Worm (Caenorhabditis elegans) whole organism, mixed stage, embryonic: ENCODE data around the gene aagr-1.

ENCODE experiments used
- M03D4.4 ChIP-seq: sonication (generic microtip); optimal IDR thresholded peaks from 2 replicates; lab custom pipeline; 2017; ENCODE audit warnings: mild to moderate bottlenecking, missing genetic modification characterization, missing compliant biosample characterization
- blmp-1 ChIP-seq: fragments of 150-350 bp; optimal IDR thresholded peaks from 2 replicates; lab custom pipeline; 2014; ENCODE audit warnings: missing biosample characterization, missing genetic modification characterization
- ceh-39 ChIP-seq: fragments of 150-350 bp; optimal IDR thresholded peaks from 2 replicates; lab custom pipeline; 2014; ENCODE audit warnings: missing biosample characterization, missing genetic modification characterization
- ceh-43 ChIP-seq: fragments of 200-800 bp; sonication (Bioruptor generic); optimal IDR thresholded peaks from 2 replicates; lab custom pipeline; 2018; ENCODE audit warnings: mild to moderate bottlenecking, missing genetic modification characterization, moderate library complexity, missing compliant biosample characterization
- ceh-83 ChIP-seq: fragments of 200-800 bp; sonication (Bioruptor generic); optimal IDR thresholded peaks from 2 replicates; lab custom pipeline; 2018; ENCODE audit warnings: mild to moderate bottlenecking, missing genetic modification characterization, missing compliant biosample characterization
- ces-1 ChIP-seq: fragments of 150-350 bp; optimal IDR thresholded peaks from 2 replicates; lab custom pipeline; 2014; ENCODE audit warnings: missing biosample characterization, missing genetic modification reagents, missing genetic modification characterization
- cnd-1 ChIP-seq: fragments of 200-800 bp; sonication (Bioruptor generic); optimal IDR thresholded peaks from 2 replicates; lab custom pipeline; 2018; ENCODE audit warnings: mild to moderate bottlenecking, missing genetic modification characterization, missing compliant biosample characterization
- drap-1 ChIP-seq: fragments of 200-800 bp; sonication (Bioruptor generic); optimal IDR thresholded peaks from 3 replicates; lab custom pipeline; 2018; ENCODE audit warnings: mild to moderate bottlenecking, missing genetic modification characterization, missing compliant biosample characterization
- elt-1 ChIP-seq: sonication (generic microtip); optimal IDR thresholded peaks from 2 replicates; lab custom pipeline; 2017; ENCODE audit warnings: missing genetic modification characterization, mild to moderate bottlenecking, missing compliant biosample characterization, antibody characterized with exemption, moderate library complexity, borderline replicate concordance; ENCODE audit not compliant: insufficient read depth
- elt-3 ChIP-seq: fragments of 150-350 bp; optimal IDR thresholded peaks from 2 replicates; lab custom pipeline; 2014; ENCODE audit warnings: missing biosample characterization, missing genetic modification characterization
- flh-1 ChIP-seq: fragments of 200-800 bp; sonication (Bioruptor generic); optimal IDR thresholded peaks from 2 replicates; lab custom pipeline; 2018; ENCODE audit warnings: mild to moderate bottlenecking, missing genetic modification characterization, moderate library complexity, missing compliant biosample characterization
- ham-2 ChIP-seq: fragments of 200-800 bp; sonication (Bioruptor generic); optimal IDR thresholded peaks from 2 replicates; lab custom pipeline; 2018; ENCODE audit warnings: mild to moderate bottlenecking, missing genetic modification characterization, missing compliant biosample characterization
- hlh-1 ChIP-seq: fragments of 150-350 bp; optimal IDR thresholded peaks from 2 replicates; lab custom pipeline; 2014; ENCODE audit warnings: missing biosample characterization, missing genetic modification reagents, missing genetic modification characterization
- lin-32 ChIP-seq: fragments of 200-800 bp; sonication (Bioruptor generic); optimal IDR thresholded peaks from 2 replicates; lab custom pipeline; 2018; ENCODE audit warnings: mild to moderate bottlenecking, missing genetic modification characterization, missing compliant biosample characterization
- lsy-2 ChIP-seq: fragments of 150-350 bp; optimal IDR thresholded peaks from 2 replicates; lab custom pipeline; 2014; ENCODE audit warnings: missing biosample characterization, missing genetic modification characterization
- mls-2 ChIP-seq: sonication (generic microtip); optimal IDR thresholded peaks from 2 replicates; lab custom pipeline; 2016; ENCODE audit warnings: mild to moderate bottlenecking, missing genetic modification characterization, moderate library complexity, missing compliant biosample characterization
- nhr-12 ChIP-seq: fragments of 150-350 bp; optimal IDR thresholded peaks from 2 replicates; lab custom pipeline; 2014; ENCODE audit warnings: missing biosample characterization, missing genetic modification characterization
- nhr-2 ChIP-seq: fragments of 150-350 bp; optimal IDR thresholded peaks from 2 replicates; lab custom pipeline; 2014; ENCODE audit warnings: missing biosample characterization, missing genetic modification characterization
- nhr-237 ChIP-seq: fragments of 150-350 bp; optimal IDR thresholded peaks from 2 replicates; lab custom pipeline; 2014; ENCODE audit warnings: missing biosample characterization, missing genetic modification characterization
- nhr-28 ChIP-seq: fragments of 150-350 bp; optimal IDR thresholded peaks from 2 replicates; lab custom pipeline; 2014; ENCODE audit warnings: missing biosample characterization, missing genetic modification characterization
- nhr-76 ChIP-seq: sonication (generic microtip); optimal IDR thresholded peaks from 2 replicates; lab custom pipeline; 2017; ENCODE audit warnings: missing biosample characterization, missing genetic modification characterization
- pha-4 ChIP-seq: fragments of 150-350 bp; optimal IDR thresholded peaks from 2 replicates; lab custom pipeline; 2018; ENCODE audit warnings: missing biosample characterization, missing genetic modification reagents, missing genetic modification characterization
- sem-2 ChIP-seq: fragments of 200-800 bp; sonication (Bioruptor generic); optimal IDR thresholded peaks from 2 replicates; lab custom pipeline; 2018; ENCODE audit warnings: mild to moderate bottlenecking, missing genetic modification characterization, missing compliant biosample characterization
- snpc-4 ChIP-seq: fragments of 150-350 bp; optimal IDR thresholded peaks from 2 replicates; lab custom pipeline; 2014; ENCODE audit warnings: missing biosample characterization, missing genetic modification characterization
- sptf-1 ChIP-seq: sonication (generic microtip); optimal IDR thresholded peaks from 2 replicates; lab custom pipeline; 2017; ENCODE audit warnings: mild to moderate bottlenecking, missing genetic modification characterization, moderate library complexity, missing compliant biosample characterization
- unc-62 ChIP-seq: fragments of 150-350 bp; optimal IDR thresholded peaks from 2 replicates; lab custom pipeline; 2014; ENCODE audit warnings: missing biosample characterization, missing genetic modification reagents, missing genetic modification characterization
- zip-8 ChIP-seq: fragments of 150-350 bp; optimal IDR thresholded peaks from 2 replicates; lab custom pipeline; 2014; ENCODE audit warnings: missing biosample characterization, missing genetic modification characterization
- ztf-11 ChIP-seq: fragments of 150-350 bp; optimal IDR thresholded peaks from 2 replicates; lab custom pipeline; 2014; ENCODE audit warnings: missing biosample characterization, missing genetic modification characterization

The aagr-1 gene

DNA sequence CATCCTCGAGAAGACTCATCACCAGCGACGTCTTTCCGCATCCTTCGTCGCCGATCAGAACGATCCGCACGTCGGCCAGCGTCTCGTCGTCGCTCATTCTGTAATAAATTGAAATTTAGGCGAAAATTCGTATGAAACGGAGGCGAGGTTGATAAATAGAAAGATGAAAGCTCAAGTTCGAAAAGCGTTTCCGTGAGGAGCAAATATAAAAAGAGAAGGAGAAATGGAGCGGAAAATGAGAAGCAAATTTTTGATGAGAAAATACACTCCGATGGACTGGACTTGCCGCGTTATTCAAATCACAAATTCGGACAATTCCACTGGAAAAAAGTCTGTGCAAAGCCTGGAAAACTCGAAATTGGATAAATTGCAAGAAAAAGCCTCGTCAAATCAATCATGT lies 27.8 kb downstream of the aagr-1 start, which contains the start of gene D2096.11:
TSS of gene D2096.11 (minus strand) at position 101 of the 400 bp plus-strand sequence.
- TF ChIP-seq lsy-2 (tag; lab: Kevin White, UChicago) (no peak), nhr-2 (tag; lab: Kevin White, UChicago) (no peak), ham-2 (GFP tag; lab: Kevin White, UChicago) (no peak), cnd-1 (tag; lab: Kevin White, UChicago) (no peak)
- TF ChIP-seq, all 35 proteins: peak for 0

DNA sequence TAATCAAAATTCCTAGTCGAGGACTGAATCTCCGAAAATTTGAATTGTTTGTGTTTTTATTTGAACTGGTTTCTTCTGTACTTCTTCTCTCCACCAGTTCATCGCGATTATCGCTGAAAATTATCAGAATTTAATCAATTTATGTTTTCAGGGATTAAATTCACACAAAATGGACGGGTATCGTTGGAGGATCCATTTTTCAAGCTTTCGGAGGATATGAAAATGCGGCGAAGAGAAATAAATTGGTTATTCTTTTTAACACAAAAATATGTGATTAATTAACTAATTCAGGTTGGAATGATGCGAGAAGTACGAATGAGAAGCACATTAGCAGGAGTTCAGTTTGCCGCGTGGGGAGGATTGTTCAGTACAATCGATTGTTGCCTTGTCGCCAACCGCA lies 30.0 kb downstream of the aagr-1 start, which contains the start of gene timm-17B.2:
TSS of gene timm-17B.2 (plus strand) at position 301 of the 400 bp plus-strand sequence.
- no peak for TF ChIP-seq pha-4 (tag; lab: Kevin White, UChicago)
- no peak for TF ChIP-seq lin-32
- TF ChIP-seq M03D4.4, result no peak
- TF ChIP-seq ceh-83 (GFP tag; lab: Kevin White, UChicago), result no peak
- TF ChIP-seq ztf-11, result no peak
- TF ChIP-seq nhr-237 (tag; lab: Kevin White, UChicago), result no peak
- no peak for TF ChIP-seq zip-8 (tag; lab: Kevin White, UChicago)
- no peak for TF ChIP-seq elt-3
- TF ChIP-seq unc-62 (GFP tag; lab: Kevin White, UChicago), result no peak
- TF ChIP-seq nhr-28, result no peak
- TF ChIP-seq ceh-39 (tag; lab: Kevin White, UChicago), result no peak

DNA sequence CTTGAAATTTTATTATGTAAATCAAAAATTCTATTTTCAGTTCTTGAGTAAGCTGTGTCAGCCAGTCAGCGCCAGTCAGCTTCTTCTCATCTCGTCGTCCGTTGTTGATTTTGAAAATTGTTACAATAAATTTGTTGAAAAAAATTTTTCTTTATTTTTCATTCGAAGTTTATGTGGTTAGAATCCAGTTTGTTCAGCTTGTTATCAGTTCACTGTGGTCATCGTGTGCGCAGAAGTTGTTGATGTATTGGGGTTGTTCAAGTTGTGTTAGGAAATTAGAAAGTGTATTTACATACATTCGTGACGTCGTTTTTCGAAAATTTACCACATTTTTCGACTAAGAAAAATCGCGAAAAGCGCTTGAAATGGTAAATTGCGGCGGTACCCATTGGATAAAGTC lies 31.5 kb downstream of the aagr-1 start:
- TF ChIP-seq lin-32 (no peak), cnd-1 (tag; lab: Kevin White, UChicago) (no peak), nhr-12 (tag; lab: Kevin White, UChicago) (no peak), lsy-2 (tag; lab: Kevin White, UChicago) (no peak), elt-1 (tag; lab: Kevin White, UChicago) (no peak), ceh-43 (GFP tag; lab: Kevin White, UChicago) (no peak), nhr-237 (tag; lab: Kevin White, UChicago) (no peak), ces-1 (GFP tag; lab: Kevin White, UChicago) (no peak), flh-1 (no peak), mls-2 (tag; lab: Kevin White, UChicago) (no peak), nhr-76 (tag; lab: Kevin White, UChicago) (no peak), drap-1 (GFP tag; lab: Kevin White, UChicago) (no peak)
- TF ChIP-seq, all 35 proteins: peak for 0

DNA sequence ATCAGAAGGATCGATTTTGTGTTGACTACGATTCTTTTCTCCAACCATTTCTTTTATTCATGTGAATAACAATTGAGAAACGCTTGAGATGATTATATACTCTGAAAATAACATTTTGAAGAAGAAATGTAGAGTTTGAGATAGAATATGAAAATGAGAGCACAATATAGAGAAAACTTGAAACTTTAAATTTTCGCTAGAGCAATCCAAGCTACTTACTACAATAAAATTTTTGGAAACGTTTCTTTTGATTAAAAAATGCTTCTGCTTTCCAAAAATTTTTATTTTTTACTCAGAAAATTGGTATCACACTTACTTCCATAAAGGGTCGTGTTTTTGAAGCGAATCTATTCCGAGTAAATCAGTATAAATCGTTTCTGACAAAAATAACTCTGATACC lies 54.6 kb downstream of the aagr-1 start, which contains the start of gene M116.5:
TSS of gene M116.5 (minus strand) at position 101 of the 400 bp plus-strand sequence.
- TF ChIP-seq elt-3 (no peak), lsy-2 (tag; lab: Kevin White, UChicago) (no peak), snpc-4 (tag; lab: Kevin White, UChicago) (no peak), ceh-83 (GFP tag; lab: Kevin White, UChicago) (no peak), hlh-1 (no peak), drap-1 (GFP tag; lab: Kevin White, UChicago) (no peak), sptf-1 (no peak), blmp-1 (tag; lab: Kevin White, UChicago) (no peak), zip-8 (tag; lab: Kevin White, UChicago) (no peak), sem-2 (GFP tag; lab: Kevin White, UChicago) (no peak)
